Worm (Caenorhabditis elegans): ENCODE results near the gene flp-4.

- TF ChIP-seq nhr-76 (tag; optimal IDR thresholded peaks at IDR 0.05) (no peak), elt-3 (tag; optimal IDR thresholded peaks at IDR 0.05) (no peak), snpc-4 (tag; optimal IDR thresholded peaks at IDR 0.05) (no peak), pha-4 (tag; optimal IDR thresholded peaks at IDR 0.05) (no peak)
Observed at ce11 chrII:10016013-10016412, 32.7 kb upstream of the flp-4 start, which contains the start of gene lec-2.

All from whole organism, mixed stage, embryonic.